Fruit fly (Drosophila melanogaster): ENCODE measurements around the gene CG12170.

CG12170 gene

DNA sequence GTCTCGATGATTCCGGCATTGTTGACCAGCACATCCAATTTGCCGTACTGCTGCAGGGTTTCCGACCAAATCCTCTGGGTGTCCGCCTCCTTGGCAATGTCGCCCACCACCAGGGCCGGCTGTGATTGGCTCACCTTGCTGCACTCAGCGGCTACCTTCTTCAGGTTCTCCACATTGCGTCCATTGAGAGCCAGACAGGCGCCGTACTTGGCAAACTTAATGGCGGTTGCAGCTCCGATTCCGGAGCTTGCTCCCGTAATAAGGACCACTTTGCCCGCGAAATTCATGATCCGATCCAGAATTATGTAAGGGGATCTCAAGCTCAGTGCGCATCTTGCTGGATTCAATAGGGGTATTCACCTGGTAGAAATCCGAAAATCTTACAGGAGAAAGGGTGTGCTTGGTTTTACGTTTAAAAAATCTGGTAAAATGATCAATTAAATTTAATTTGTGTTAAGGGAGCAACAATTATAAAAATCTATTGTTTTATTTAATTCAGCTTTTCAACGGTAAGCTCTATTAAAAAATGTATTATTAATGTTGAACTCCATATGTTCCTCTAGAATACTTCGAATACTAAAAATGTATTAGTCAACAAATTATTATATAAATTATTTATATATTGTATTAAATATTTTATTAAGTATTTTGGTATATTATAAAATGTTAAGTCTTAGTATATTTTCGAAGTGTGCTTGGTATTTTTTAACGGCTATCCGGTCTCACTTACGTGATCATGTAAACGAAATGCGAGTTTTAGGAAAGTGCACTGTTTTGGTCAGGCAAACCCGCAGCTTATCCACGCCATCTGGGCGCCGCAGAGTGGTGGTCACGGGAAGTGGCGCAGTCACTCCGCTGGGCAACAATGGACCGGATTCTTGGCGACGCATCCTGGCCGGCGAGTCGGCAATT lies at the start of gene CG12170, which contains the start of gene CG31548 (continued):
- no peak for TF ChIP-seq crc (GFP tag; optimal IDR thresholded peaks at IDR 0.05)
- no peak for TF ChIP-seq al (GFP tag; IDR thresholded peaks at IDR 0.05)
- TF ChIP-seq hkb (optimal IDR thresholded peaks at IDR 0.05) = no peak
- peak; percentile 75 for TF ChIP-seq hkb (GFP tag; IDR thresholded peaks at IDR 0.05)
- no peak for TF ChIP-seq crol (GFP tag; IDR thresholded peaks at IDR 0.05)
- TF ChIP-seq Ets97D (GFP tag; optimal IDR thresholded peaks at IDR 0.05) = peak; percentile 14
- TF ChIP-seq gsb (GFP tag; IDR thresholded peaks at IDR 0.05) = no peak
- TF ChIP-seq CG4820 (GFP tag; optimal IDR thresholded peaks at IDR 0.05) = peak; percentile 31
- TF ChIP-seq lilli (GFP tag; optimal IDR thresholded peaks at IDR 0.05) = peak; percentile 53
- no peak for TF ChIP-seq CG3065 (GFP tag; optimal IDR thresholded peaks at IDR 0.05)
- TF ChIP-seq vvl (GFP tag; IDR thresholded peaks at IDR 0.05) = peak; percentile 64
- TF ChIP-seq cato (GFP tag; optimal IDR thresholded peaks at IDR 0.05; ENCODE audit: borderline replicate concordance) = no peak
- 0 out of 2 replicates have a peak, but pooled peaks have one; percentile 26 for TF ChIP-seq Ada2b (GFP tag; IDR thresholded peaks at IDR 0.05)
- TF ChIP-seq CG43689 (GFP tag; IDR thresholded peaks at IDR 0.05) = no peak
- peak; percentile 53 for TF ChIP-seq CG30403 (GFP tag; optimal IDR thresholded peaks at IDR 0.05)
- no peak for TF ChIP-seq CG1832 (GFP tag; optimal IDR thresholded peaks at IDR 0.05)
- no peak for TF ChIP-seq CG11560 (tag; IDR thresholded peaks at IDR 0.05)
- TF ChIP-seq tio (GFP tag; optimal IDR thresholded peaks at IDR 0.05) = no peak
- no peak for TF ChIP-seq CG9817 (tag; optimal IDR thresholded peaks at IDR 0.05)
- no peak for TF ChIP-seq CG33557 (GFP tag; optimal IDR thresholded peaks at IDR 0.05)
- TF ChIP-seq CG15269 (tag; optimal IDR thresholded peaks at IDR 0.05) = no peak
- TF ChIP-seq stwl (tag; optimal IDR thresholded peaks at IDR 0.05) = no peak
- TF ChIP-seq disco-r (GFP tag; optimal IDR thresholded peaks at IDR 0.05) = no peak
- no peak for TF ChIP-seq tup (GFP tag; optimal IDR thresholded peaks at IDR 0.05)
- peak; percentile 53 for TF ChIP-seq CG13424 (tag; optimal IDR thresholded peaks at IDR 0.05)
- TF ChIP-seq kni (GFP tag; optimal IDR thresholded peaks at IDR 0.05) = no peak
- 0 out of 2 replicates have a peak, but pooled peaks have one; percentile 16 for TF ChIP-seq stc (GFP tag; IDR thresholded peaks at IDR 0.05)
- TF ChIP-seq sc (optimal IDR thresholded peaks at IDR 0.05) = no peak
- TF ChIP-seq sc (GFP tag; optimal IDR thresholded peaks at IDR 0.05) = no peak
- no peak for TF ChIP-seq nerfin-1 (tag; optimal IDR thresholded peaks at IDR 0.05)
- no peak for TF ChIP-seq Dfd (GFP tag; optimal IDR thresholded peaks at IDR 0.05)
- no peak for TF ChIP-seq Dp (GFP tag; optimal IDR thresholded peaks at IDR 0.05)
- TF ChIP-seq B-H2 (GFP tag; optimal IDR thresholded peaks at IDR 0.05) = no peak
- TF ChIP-seq grn (GFP tag; optimal IDR thresholded peaks at IDR 0.05) = no peak
- no peak for TF ChIP-seq CG11723 (GFP tag; optimal IDR thresholded peaks at IDR 0.05)
- no peak for TF ChIP-seq CG1233 (GFP tag; optimal IDR thresholded peaks at IDR 0.05)
- no peak for TF ChIP-seq CG10543 (GFP tag; optimal IDR thresholded peaks at IDR 0.05)
- no peak for TF ChIP-seq sima (GFP tag; optimal IDR thresholded peaks at IDR 0.05)
- TF ChIP-seq CG9609 (GFP tag; optimal IDR thresholded peaks at IDR 0.05) = peak; percentile 2
- no peak for TF ChIP-seq Adf1 (GFP tag; IDR thresholded peaks at IDR 0.05)
- TF ChIP-seq Mrtf (GFP tag; IDR thresholded peaks at IDR 0.05) = 0 out of 3 replicates have a peak, but pooled peaks have one; percentile 4
- TF ChIP-seq pb (GFP tag; optimal IDR thresholded peaks at IDR 0.05) = no peak
- TF ChIP-seq da (GFP tag; optimal IDR thresholded peaks at IDR 0.05) = no peak
- no peak for TF ChIP-seq Hr39 (optimal IDR thresholded peaks at IDR 0.05)
- TF ChIP-seq CG10366 (GFP tag; IDR thresholded peaks at IDR 0.05) = peak; percentile 40
- TF ChIP-seq Bgb (GFP tag; IDR thresholded peaks at IDR 0.05; ENCODE audit: partially characterized antibody) = no peak
- no peak for TF ChIP-seq Ravus (GFP tag; IDR thresholded peaks at IDR 0.05)
- no peak for TF ChIP-seq CG4617 (GFP tag; optimal IDR thresholded peaks at IDR 0.05; ENCODE audit: borderline replicate concordance)
- peak in 1 of 2 experiments; percentile 59 for TF ChIP-seq bsh (GFP tag; optimal IDR thresholded peaks at IDR 0.05)
- TF ChIP-seq Oli (tag; optimal IDR thresholded peaks at IDR 0.05) = peak; percentile 15
